Worm (Caenorhabditis elegans): Measurements from ENCODE around the gene vps-32.1.

Gene vps-32.1

DNA sequence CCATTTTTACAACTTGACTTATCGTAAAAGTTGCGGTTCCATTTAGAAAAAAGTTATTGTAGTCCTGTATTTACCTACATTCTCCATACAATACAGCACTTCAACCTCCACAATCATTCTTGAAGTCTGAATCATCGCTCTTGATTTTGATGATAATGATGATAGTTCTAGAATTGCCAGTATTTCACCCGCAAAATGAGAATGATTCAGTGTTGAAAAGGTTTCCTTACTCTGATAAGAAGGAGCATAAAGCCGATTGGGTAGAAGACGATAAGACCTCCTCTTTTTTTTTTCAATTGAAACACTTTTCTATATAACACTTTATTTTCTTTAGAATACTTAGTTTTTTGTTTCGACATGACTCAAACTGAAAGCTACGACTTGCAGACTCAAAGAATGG, 41.3 kb downstream of the vps-32.1 start, which contains the start of gene T19D12.4:
TSS of gene T19D12.4 (plus strand) at position 295 of the 400 bp plus-strand sequence.
- no peak for TF ChIP-seq ztf-23 (GFP tag; IDR thresholded peaks at IDR 0.05)
- TF ChIP-seq T22C8.4 (GFP tag; IDR thresholded peaks at IDR 0.05), result no peak
- no peak for TF ChIP-seq ref-1 (GFP tag; conservative IDR thresholded peaks at IDR 0.05)
- no peak for TF ChIP-seq tab-1 (GFP tag; IDR thresholded peaks at IDR 0.05)
- TF ChIP-seq cog-1 (tag; optimal IDR thresholded peaks at IDR 0.05), result no peak
- TF ChIP-seq flt-1 (GFP tag; IDR thresholded peaks at IDR 0.05), result no peak
- no peak for TF ChIP-seq med-1 (GFP tag; optimal IDR thresholded peaks at IDR 0.05; ENCODE audit: insufficient read depth)
- TF ChIP-seq ztf-29 (GFP tag; IDR thresholded peaks at IDR 0.05), result no peak
- no peak for TF ChIP-seq klf-2 (GFP tag; conservative IDR thresholded peaks at IDR 0.05)

DNA sequence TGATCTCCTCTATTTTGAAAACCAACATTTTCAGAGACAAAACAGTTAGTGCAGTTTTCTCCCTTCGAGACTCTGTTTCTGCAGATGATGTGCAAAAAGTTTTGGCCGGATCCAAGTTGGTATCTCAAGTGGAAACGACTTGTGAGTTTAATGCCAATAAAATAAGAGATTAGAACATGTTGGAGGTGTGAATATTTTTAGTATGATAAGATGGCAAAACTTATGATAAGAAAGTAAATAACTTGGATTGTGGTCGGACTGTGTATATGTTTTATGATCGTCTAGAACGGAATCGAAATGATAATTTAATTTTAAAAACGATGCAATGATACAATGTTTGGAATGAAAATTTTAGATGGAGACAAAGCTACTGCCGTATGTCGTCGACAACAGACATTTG, 42.5 kb downstream of the vps-32.1 start:
- TF ChIP-seq cog-1 (tag; optimal IDR thresholded peaks at IDR 0.05) (no peak), ztf-29 (GFP tag; IDR thresholded peaks at IDR 0.05) (no peak), med-1 (GFP tag; optimal IDR thresholded peaks at IDR 0.05; ENCODE audit: insufficient read depth) (no peak), klf-2 (GFP tag; conservative IDR thresholded peaks at IDR 0.05) (no peak), T22C8.4 (GFP tag; IDR thresholded peaks at IDR 0.05) (no peak), ref-1 (GFP tag; conservative IDR thresholded peaks at IDR 0.05) (no peak), tab-1 (GFP tag; IDR thresholded peaks at IDR 0.05) (no peak), ztf-23 (GFP tag; IDR thresholded peaks at IDR 0.05) (no peak), flt-1 (GFP tag; IDR thresholded peaks at IDR 0.05) (no peak)

DNA sequence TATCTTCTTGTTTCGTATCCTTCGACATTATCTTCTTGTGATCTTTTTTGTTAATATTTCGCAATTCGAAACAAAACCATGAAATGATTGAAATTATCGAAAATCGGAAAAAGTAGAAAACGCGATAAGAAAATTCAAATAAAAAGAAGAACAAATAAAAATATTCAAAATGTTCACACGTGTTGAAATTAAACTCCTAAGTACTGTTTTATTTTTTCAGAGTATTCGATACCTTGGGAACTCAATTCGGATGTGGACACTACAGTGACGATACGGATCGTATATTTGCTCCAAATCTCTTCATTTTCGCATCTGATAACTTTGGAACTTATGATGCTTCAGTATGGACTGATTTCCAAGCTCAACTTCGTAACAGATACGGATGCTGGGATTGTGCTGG, 46.6 kb downstream of the vps-32.1 start, which contains the start of gene T19D12.5:
TSS of gene T19D12.5 (minus strand) at position 101 of the 400 bp plus-strand sequence.
- TF ChIP-seq tab-1 (GFP tag; IDR thresholded peaks at IDR 0.05) (no peak), med-1 (GFP tag; optimal IDR thresholded peaks at IDR 0.05; ENCODE audit: insufficient read depth) (no peak), ref-1 (GFP tag; conservative IDR thresholded peaks at IDR 0.05) (no peak), ztf-23 (GFP tag; IDR thresholded peaks at IDR 0.05) (no peak), T22C8.4 (GFP tag; IDR thresholded peaks at IDR 0.05) (no peak), flt-1 (GFP tag; IDR thresholded peaks at IDR 0.05) (no peak), klf-2 (GFP tag; conservative IDR thresholded peaks at IDR 0.05) (no peak), ztf-29 (GFP tag; IDR thresholded peaks at IDR 0.05) (no peak), cog-1 (tag; optimal IDR thresholded peaks at IDR 0.05) (no peak)

DNA sequence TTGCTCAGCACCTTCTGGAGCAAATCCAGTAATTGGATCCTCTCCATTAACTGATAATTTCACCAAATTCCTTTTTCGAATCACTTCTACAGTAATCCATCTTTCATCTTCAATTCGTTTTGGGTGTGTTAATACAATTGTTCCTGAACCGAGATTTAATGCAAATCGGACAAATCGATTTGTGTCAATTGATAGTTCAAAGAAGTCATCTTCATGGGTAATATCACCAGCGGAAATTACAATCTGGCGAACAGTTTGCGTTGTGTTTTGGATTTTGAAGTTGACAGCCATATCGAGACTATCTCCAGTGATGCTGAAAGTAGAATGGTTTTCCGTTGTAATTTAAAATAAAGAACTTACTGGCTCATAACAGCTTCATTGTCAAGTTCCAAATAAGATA, 48.3 kb downstream of the vps-32.1 start:
- TF ChIP-seq med-1 (GFP tag; optimal IDR thresholded peaks at IDR 0.05; ENCODE audit: insufficient read depth), result no peak
- TF ChIP-seq klf-2 (GFP tag; conservative IDR thresholded peaks at IDR 0.05), result no peak
- no peak for TF ChIP-seq tab-1 (GFP tag; IDR thresholded peaks at IDR 0.05)
- no peak for TF ChIP-seq cog-1 (tag; optimal IDR thresholded peaks at IDR 0.05)
- TF ChIP-seq ztf-23 (GFP tag; IDR thresholded peaks at IDR 0.05), result no peak
- TF ChIP-seq ref-1 (GFP tag; conservative IDR thresholded peaks at IDR 0.05), result no peak
- TF ChIP-seq ztf-29 (GFP tag; IDR thresholded peaks at IDR 0.05), result no peak
- TF ChIP-seq flt-1 (GFP tag; IDR thresholded peaks at IDR 0.05), result no peak
- no peak for TF ChIP-seq T22C8.4 (GFP tag; IDR thresholded peaks at IDR 0.05)
